Worm (Caenorhabditis elegans) whole organism, L2 larva: ENCODE results near the gene fbxb-105.

ENCODE experiments used
- C34F6.9 ChIP-seq: fragments of 150-350 bp; optimal IDR thresholded peaks from 2 replicates; lab custom pipeline; 2014; ENCODE audit warnings: missing biosample characterization, missing genetic modification characterization
- F13H6.1 ChIP-seq: sonication (generic microtip); optimal IDR thresholded peaks from 2 replicates; lab custom pipeline; 2016; ENCODE audit warnings: missing genetic modification characterization, missing compliant biosample characterization
- R02D3.7 ChIP-seq: fragments of 150-350 bp; optimal IDR thresholded peaks from 2 replicates; lab custom pipeline; 2014; ENCODE audit warnings: missing biosample characterization, missing genetic modification characterization
- alr-1 ChIP-seq: fragments of 150-350 bp; optimal IDR thresholded peaks from 2 replicates; lab custom pipeline; 2014; ENCODE audit warnings: missing biosample characterization, missing genetic modification characterization
- aly-2 ChIP-seq: fragments of 150-350 bp; optimal IDR thresholded peaks from 2 replicates; lab custom pipeline; 2014; ENCODE audit warnings: missing biosample characterization, missing genetic modification characterization
- ama-1 ChIP-seq: fragments of 150-350 bp; optimal IDR thresholded peaks from 2 replicates; lab custom pipeline; 2018; ENCODE audit warnings: inconsistent platforms
- blmp-1 ChIP-seq: sonication (generic microtip); optimal IDR thresholded peaks from 2 replicates; lab custom pipeline; 2017; ENCODE audit warnings: missing genetic modification characterization, mild to moderate bottlenecking, missing compliant biosample characterization, antibody characterized with exemption, moderate library complexity; ENCODE audit not compliant: insufficient read depth
- ceh-82 ChIP-seq: fragments of 150-350 bp; optimal IDR thresholded peaks from 2 replicates; lab custom pipeline; 2014; ENCODE audit warnings: missing biosample characterization, missing genetic modification characterization
- crh-2 ChIP-seq: sonication (generic microtip); optimal IDR thresholded peaks from 2 replicates; lab custom pipeline; 2017; ENCODE audit warnings: missing biosample characterization, missing genetic modification characterization
- egl-27 ChIP-seq: sonication (generic microtip); optimal IDR thresholded peaks from 3 replicates; lab custom pipeline; 2017; ENCODE audit warnings: missing biosample characterization, missing genetic modification reagents, missing genetic modification characterization
- fos-1 ChIP-seq: fragments of 150-350 bp; optimal IDR thresholded peaks from 2 replicates; lab custom pipeline; 2014; ENCODE audit warnings: missing biosample characterization, missing genetic modification characterization
- gmeb-1 ChIP-seq: fragments of 150-350 bp; optimal IDR thresholded peaks from 2 replicates; lab custom pipeline; 2014; ENCODE audit warnings: missing biosample characterization, missing genetic modification characterization
- lin-11 ChIP-seq: fragments of 150-350 bp; sonication (generic microtip); optimal IDR thresholded peaks from 2 replicates; lab custom pipeline; 2014; ENCODE audit warnings: missing biosample characterization, missing genetic modification characterization, inconsistent platforms, mixed read lengths
- lin-13 ChIP-seq: fragments of 150-350 bp; optimal IDR thresholded peaks from 2 replicates; lab custom pipeline; 2014; ENCODE audit warnings: missing biosample characterization, missing genetic modification reagents, missing genetic modification characterization
- lin-39 ChIP-seq: fragments of 150-350 bp; optimal IDR thresholded peaks from 2 replicates; lab custom pipeline; 2014; ENCODE audit warnings: missing biosample characterization, missing genetic modification reagents, missing genetic modification characterization
- lsy-2 ChIP-seq, 2 experiments: fragments of 150-350 bp in 1 of 2; sonication (generic microtip) in 1 of 2; optimal IDR thresholded peaks; 2 replicates each; lab custom pipeline; 2014 to 2017; ENCODE audit warnings: missing biosample characterization in 2 of 2, missing genetic modification characterization in 2 of 2
- mbf-1 ChIP-seq: sonication (generic microtip); optimal IDR thresholded peaks from 2 replicates; lab custom pipeline; 2017; ENCODE audit warnings: missing biosample characterization, missing genetic modification characterization
- mdl-1 ChIP-seq, 2 experiments: fragments of 150-350 bp in 1 of 2; sonication (generic microtip) in 1 of 2; optimal IDR thresholded peaks; 2 replicates each; lab custom pipeline; 2017; ENCODE audit warnings: missing biosample characterization in 2 of 2, missing genetic modification characterization in 2 of 2
- nhr-10 ChIP-seq: sonication (generic microtip); optimal IDR thresholded peaks from 2 replicates; lab custom pipeline; 2017; ENCODE audit warnings: missing biosample characterization, missing genetic modification characterization
- nhr-11 ChIP-seq: fragments of 150-350 bp; optimal IDR thresholded peaks from 2 replicates; lab custom pipeline; 2014; ENCODE audit warnings: missing biosample characterization, missing genetic modification characterization
- nhr-12 ChIP-seq: fragments of 150-350 bp; optimal IDR thresholded peaks from 2 replicates; lab custom pipeline; 2014; ENCODE audit warnings: missing biosample characterization, missing genetic modification characterization
- nhr-129 ChIP-seq: fragments of 150-350 bp; optimal IDR thresholded peaks from 2 replicates; lab custom pipeline; 2014; ENCODE audit warnings: missing biosample characterization, missing genetic modification characterization
- nhr-21 ChIP-seq: fragments of 150-350 bp; optimal IDR thresholded peaks from 2 replicates; lab custom pipeline; 2014; ENCODE audit warnings: missing biosample characterization, missing genetic modification characterization
- nhr-23 ChIP-seq: fragments of 150-350 bp; optimal IDR thresholded peaks from 2 replicates; lab custom pipeline; 2014; ENCODE audit warnings: missing biosample characterization, missing genetic modification reagents, missing genetic modification characterization
- nhr-6 ChIP-seq: fragments of 150-350 bp; optimal IDR thresholded peaks from 2 replicates; lab custom pipeline; 2014; ENCODE audit warnings: missing biosample characterization, missing genetic modification characterization
- peb-1 ChIP-seq: fragments of 150-350 bp; optimal IDR thresholded peaks from 2 replicates; lab custom pipeline; 2014; ENCODE audit warnings: missing biosample characterization, missing genetic modification characterization
- sem-4 ChIP-seq: fragments of 150-350 bp; optimal IDR thresholded peaks from 2 replicates; lab custom pipeline; 2014; ENCODE audit warnings: missing biosample characterization, missing genetic modification reagents, missing genetic modification characterization
- sma-3 ChIP-seq: sonication (generic microtip); optimal IDR thresholded peaks from 2 replicates; lab custom pipeline; 2016; ENCODE audit warnings: missing genetic modification reagents, missing genetic modification characterization, missing compliant biosample characterization
- sma-9 ChIP-seq, 2 experiments: fragments of 150-350 bp in 1 of 2; sonication (generic microtip) in 1 of 2; optimal IDR thresholded peaks; 2 replicates each; lab custom pipeline; 2014 to 2016; ENCODE audit warnings: missing genetic modification characterization in 2 of 2, mild to moderate bottlenecking in 1 of 2, missing biosample characterization in 1 of 2, missing compliant biosample characterization in 1 of 2, missing genetic modification reagents in 1 of 2, moderate library complexity in 1 of 2
- snpc-4 ChIP-seq: fragments of 150-350 bp; optimal IDR thresholded peaks from 2 replicates; lab custom pipeline; 2014; ENCODE audit warnings: missing biosample characterization, missing genetic modification characterization
- unc-39 ChIP-seq: fragments of 150-350 bp; optimal IDR thresholded peaks from 2 replicates; lab custom pipeline; 2014; ENCODE audit warnings: missing biosample characterization, missing genetic modification characterization
- unc-55 ChIP-seq: fragments of 150-350 bp; sonication (generic microtip); optimal IDR thresholded peaks from 3 replicates; lab custom pipeline; 2014; ENCODE audit warnings: missing biosample characterization, missing genetic modification reagents, missing genetic modification characterization
- unc-62 ChIP-seq: fragments of 150-350 bp; optimal IDR thresholded peaks from 2 replicates; lab custom pipeline; 2014; ENCODE audit warnings: missing biosample characterization, missing genetic modification reagents, missing genetic modification characterization
- zag-1 ChIP-seq: fragments of 150-350 bp; optimal IDR thresholded peaks from 2 replicates; lab custom pipeline; 2014; ENCODE audit warnings: missing biosample characterization, missing genetic modification characterization
- ztf-1 ChIP-seq: fragments of 200-800 bp; sonication (Bioruptor generic); conservative IDR thresholded peaks from 2 replicates; pipeline ENCODE4 v1.3.6; 2022; ENCODE audit warnings: missing genetic modification characterization, missing compliant biosample characterization
- ztf-11 ChIP-seq: sonication (generic microtip); optimal IDR thresholded peaks from 2 replicates; lab custom pipeline; 2017; ENCODE audit warnings: missing biosample characterization, missing genetic modification characterization

fbxb-105 gene

DNA sequence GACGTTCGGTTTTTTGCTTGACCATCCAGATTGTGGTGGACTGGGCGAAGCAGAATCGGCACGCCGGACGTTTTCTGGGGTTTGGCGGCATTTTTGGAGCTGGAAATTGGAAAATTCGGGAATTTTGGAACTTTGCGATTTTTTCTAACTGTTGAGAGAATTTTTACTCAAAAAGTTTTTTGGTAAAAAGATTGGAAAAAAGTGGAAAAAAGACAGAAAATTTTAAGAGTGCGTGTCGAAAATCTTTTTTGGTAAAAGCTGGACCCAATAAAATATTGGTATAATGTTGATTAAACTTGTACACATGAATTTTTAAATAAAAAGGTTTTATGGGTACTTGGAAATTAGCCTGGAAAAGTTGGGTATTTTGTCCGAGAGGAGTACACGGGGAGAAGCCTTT is 28.4 kb downstream of the fbxb-105 start, which contains the start of gene T05A8.7:
TSS of gene T05A8.7 (minus strand) at position 101 of the 400 bp plus-strand sequence.
- no peak for TF ChIP-seq nhr-6 (tag; lab: Kevin White, UChicago)
- no peak for TF ChIP-seq unc-55 (GFP tag; lab: Kevin White, UChicago)
- no peak for TF ChIP-seq nhr-21 (tag; lab: Kevin White, UChicago)
- no peak for TF ChIP-seq blmp-1 (tag; lab: Kevin White, UChicago)
- no peak for TF ChIP-seq mbf-1 (tag; lab: Kevin White, UChicago)
- TF ChIP-seq zag-1 (tag; lab: Kevin White, UChicago), result no peak
- TF ChIP-seq lsy-2 (tag; optimal IDR thresholded peaks at IDR 0.05; lab: Kevin White, UChicago), result no peak
- no peak for TF ChIP-seq nhr-11 (tag; lab: Kevin White, UChicago)
- no peak for TF ChIP-seq sem-4 (tag; lab: Kevin White, UChicago)
- TF ChIP-seq snpc-4, result no peak
- no peak for TF ChIP-seq ztf-1 (GFP tag; lab: Robert Waterston, UW)
- no peak for TF ChIP-seq lin-13 (GFP tag; lab: Kevin White, UChicago)
- no peak for TF ChIP-seq unc-62 (GFP tag; lab: Kevin White, UChicago)

DNA sequence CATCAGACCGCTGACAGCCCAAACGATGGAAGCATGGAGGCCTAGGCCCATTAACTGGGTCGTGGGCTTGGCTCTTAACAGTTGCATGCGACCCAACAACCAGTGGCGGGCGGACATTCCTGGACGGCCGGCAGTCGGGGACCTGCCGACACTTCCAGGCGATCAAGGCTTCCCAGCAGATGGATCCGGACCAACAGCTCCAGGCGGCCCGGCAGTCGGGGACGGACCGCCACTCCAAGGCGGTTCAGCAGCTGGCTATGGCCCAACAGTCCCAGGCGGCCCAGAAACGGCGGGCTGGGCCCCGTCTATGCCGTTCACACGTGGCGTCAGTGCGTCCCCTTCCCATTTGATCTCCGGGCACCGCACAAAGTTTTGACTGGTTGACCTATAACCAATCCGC is 29.3 kb downstream of the fbxb-105 start:
- TF ChIP-seq ama-1 (lab: Kevin White, UChicago) (no peak), unc-39 (tag; lab: Kevin White, UChicago) (no peak)

DNA sequence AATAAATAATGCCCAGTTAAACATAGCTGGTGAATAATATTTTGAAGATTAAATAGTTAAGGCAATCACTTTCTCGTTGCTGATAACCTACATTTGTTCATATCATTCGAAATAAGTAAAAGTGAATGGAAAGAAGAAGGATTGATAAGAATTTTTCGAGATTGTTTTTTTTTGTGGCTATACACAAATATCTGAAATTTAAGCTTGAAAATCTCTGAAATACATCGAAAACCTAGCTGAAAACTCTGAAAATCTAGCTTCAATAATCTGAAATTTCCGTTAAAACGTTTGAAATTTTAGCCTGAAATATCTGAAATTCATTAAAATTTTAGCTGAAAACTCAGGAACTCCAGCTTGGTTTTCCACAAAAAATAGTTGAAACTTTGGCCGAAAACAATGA is 31.1 kb downstream of the fbxb-105 start, which contains the start of gene T05A8.6:
TSS of gene T05A8.6 (minus strand) at position 101 of the 400 bp plus-strand sequence.
- TF ChIP-seq alr-1 (tag; lab: Kevin White, UChicago) (no peak), unc-39 (tag; lab: Kevin White, UChicago) (no peak), ama-1 (lab: Kevin White, UChicago) (no peak), snpc-4 (no peak), sma-3 (GFP tag; lab: Kevin White, UChicago) (no peak), fos-1 (tag; lab: Kevin White, UChicago) (no peak), gmeb-1 (no peak), nhr-129 (no peak), lin-39 (tag; lab: Kevin White, UChicago) (no peak), C34F6.9 (tag; lab: Kevin White, UChicago) (no peak), unc-62 (GFP tag; lab: Kevin White, UChicago) (no peak)

ce11 chrII:2736938-2737337 is 33.8 kb downstream of the fbxb-105 start:
- TF ChIP-seq ceh-82 (tag; lab: Kevin White, UChicago) (no peak), mdl-1 (tag; optimal IDR thresholded peaks at IDR 0.05; lab: Kevin White, UChicago) (no peak), egl-27 (no peak)
- TF ChIP-seq, all 48 proteins: peak for 0

DNA sequence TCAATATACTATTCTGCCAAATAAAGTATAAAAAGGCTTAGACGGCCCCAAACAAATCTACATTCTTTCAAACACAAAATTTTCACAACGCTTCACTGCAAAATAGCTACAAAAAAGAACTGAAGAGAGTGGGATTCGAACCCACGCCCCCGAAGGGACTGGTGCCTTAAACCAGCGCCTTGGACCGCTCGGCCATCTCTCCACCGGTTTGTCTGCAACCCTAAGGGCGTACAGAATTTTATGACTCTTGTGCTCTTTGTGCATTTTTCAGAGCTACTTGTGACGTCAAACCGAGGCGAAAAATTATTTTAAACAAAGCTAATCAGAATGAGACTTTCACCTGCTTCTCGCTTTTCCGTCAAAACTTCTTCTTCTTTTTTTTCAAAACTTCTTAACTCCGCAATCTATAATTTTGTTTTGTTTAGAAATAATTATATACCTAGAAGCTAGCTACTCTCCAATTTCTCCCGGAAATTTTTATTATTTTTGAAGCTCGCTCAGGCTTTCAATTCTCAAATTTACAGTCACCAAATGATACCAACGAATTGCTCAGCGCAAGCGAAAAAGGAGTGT is 34.4 kb downstream of the fbxb-105 start, which contains the start of gene T05A8.8:
TSS of gene T05A8.8 (plus strand) at position 523 of the 573 bp plus-strand sequence.
- TF ChIP-seq nhr-6 (tag; lab: Kevin White, UChicago) (no peak), nhr-21 (tag; lab: Kevin White, UChicago) (no peak), nhr-12 (no peak), unc-62 (GFP tag; lab: Kevin White, UChicago) (no peak), crh-2 (tag; lab: Kevin White, UChicago) (no peak), R02D3.7 (tag; lab: Kevin White, UChicago) (no peak)
- TF ChIP-seq, all 48 proteins: peak for 0

- TF ChIP-seq unc-55 (GFP tag; lab: Kevin White, UChicago) (no peak), aly-2 (no peak), lin-11 (tag; lab: Kevin White, UChicago) (no peak), unc-39 (tag; lab: Kevin White, UChicago) (no peak), fos-1 (tag; lab: Kevin White, UChicago) (no peak), crh-2 (tag; lab: Kevin White, UChicago) (no peak), nhr-23 (tag; lab: Kevin White, UChicago) (no peak), sem-4 (tag; lab: Kevin White, UChicago) (no peak), nhr-11 (tag; lab: Kevin White, UChicago) (no peak), ztf-11 (tag; lab: Kevin White, UChicago) (no peak), nhr-129 (no peak), lin-39 (tag; lab: Kevin White, UChicago) (no peak), peb-1 (tag; lab: Kevin White, UChicago) (no peak), snpc-4 (no peak), F13H6.1 (no peak), lin-13 (GFP tag; lab: Kevin White, UChicago) (no peak), R02D3.7 (tag; lab: Kevin White, UChicago) (no peak), egl-27 (no peak), nhr-10 (tag; lab: Kevin White, UChicago) (no peak), sma-9 (GFP tag; optimal IDR thresholded peaks at IDR 0.05; lab: Kevin White, UChicago) (no peak), sma-9 (tag; optimal IDR thresholded peaks at IDR 0.05; lab: Kevin White, UChicago) (no peak)
Measured at ce11 chrII:2735644-2736043, 35.0 kb downstream of the fbxb-105 start.
